Fruit fly (Drosophila melanogaster) whole organism, embryonic: ENCODE results near the gene Klp10A.

Experiments
- BtbVII ChIP-seq: fragments of 200-800 bp; sonication (Bioruptor generic); optimal IDR thresholded peaks from 3 replicates; lab custom pipeline; 2017; ENCODE audit warnings: missing biosample characterization, mild to moderate bottlenecking, missing genetic modification characterization
- CG10654 ChIP-seq: fragments of 200-800 bp; sonication (Bioruptor generic); optimal IDR thresholded peaks from 2 replicates; lab custom pipeline; 2016; ENCODE audit warnings: missing biosample characterization, missing genetic modification characterization
- CG1233 ChIP-seq: fragments of 200-800 bp; sonication (Bioruptor generic); optimal IDR thresholded peaks from 4 replicates; lab custom pipeline; 2018; ENCODE audit warnings: missing biosample characterization, mild to moderate bottlenecking, missing genetic modification characterization
- CG13296 ChIP-seq: fragments of 200-800 bp; sonication (Bioruptor generic); optimal IDR thresholded peaks from 3 replicates; lab custom pipeline; 2018; ENCODE audit warnings: missing biosample characterization, mild to moderate bottlenecking, missing genetic modification characterization
- CG14014 ChIP-seq: fragments of 200-800 bp; sonication (Bioruptor generic); IDR thresholded peaks from 2 replicates; pipeline ENCODE4 v1.3.6; 2022; ENCODE audit warnings: missing biosample characterization, missing genetic modification characterization
- CG14667 ChIP-seq: fragments of 200-800 bp; sonication (Bioruptor generic); IDR thresholded peaks from 2 replicates; pipeline ENCODE4 v1.3.6; 2022; ENCODE audit warnings: missing biosample characterization, missing genetic modification characterization
- CG14965 ChIP-seq: fragments of 200-800 bp; sonication (Bioruptor generic); optimal IDR thresholded peaks from 2 replicates; lab custom pipeline; 2016; ENCODE audit warnings: missing biosample characterization, missing genetic modification characterization, borderline replicate concordance
- CG17328 ChIP-seq: fragments of 200-800 bp; sonication (Bioruptor generic); IDR thresholded peaks from 2 replicates; pipeline ENCODE4 v1.3.6; 2022; ENCODE audit warnings: missing biosample characterization, missing genetic modification characterization
- CG17912 ChIP-seq: fragments of 200-800 bp; sonication (Bioruptor generic); optimal IDR thresholded peaks from 2 replicates; lab custom pipeline; 2018; ENCODE audit warnings: missing biosample characterization, mild to moderate bottlenecking, missing genetic modification characterization
- CG18764 ChIP-seq: fragments of 200-800 bp; sonication (Bioruptor generic); optimal IDR thresholded peaks from 3 replicates; lab custom pipeline; 2016; ENCODE audit warnings: missing biosample characterization, missing genetic modification characterization
- CG30403 ChIP-seq: fragments of 200-800 bp; sonication (Bioruptor generic); optimal IDR thresholded peaks from 3 replicates; lab custom pipeline; 2016; ENCODE audit warnings: missing biosample characterization, missing genetic modification characterization
- CG31224 ChIP-seq: fragments of 200-800 bp; sonication (Bioruptor generic); IDR thresholded peaks from 2 replicates; pipeline ENCODE4 v1.3.6; 2022; ENCODE audit warnings: missing biosample characterization, missing genetic modification characterization
- CG3847 ChIP-seq: fragments of 200-800 bp; sonication (Bioruptor generic); IDR thresholded peaks from 2 replicates; pipeline ENCODE4 v1.3.6; 2022; ENCODE audit warnings: missing biosample characterization, missing genetic modification characterization
- CG4730 ChIP-seq: fragments of 200-800 bp; sonication (Bioruptor generic); IDR thresholded peaks from 2 replicates; pipeline ENCODE4 v1.3.6; 2022; ENCODE audit warnings: missing biosample characterization, missing genetic modification characterization
- CG4854 ChIP-seq: fragments of 200-800 bp; sonication (Bioruptor generic); optimal IDR thresholded peaks from 2 replicates; lab custom pipeline; 2016; ENCODE audit warnings: missing biosample characterization, missing genetic modification characterization, inconsistent platforms
- CG6689 ChIP-seq: fragments of 200-800 bp; sonication (Bioruptor generic); IDR thresholded peaks from 2 replicates; pipeline ENCODE4 v1.3.6; 2022; ENCODE audit warnings: missing biosample characterization, missing genetic modification characterization
- CG7556 ChIP-seq: fragments of 200-800 bp; sonication (Bioruptor generic); optimal IDR thresholded peaks from 2 replicates; lab custom pipeline; 2017; ENCODE audit warnings: missing biosample characterization, mild to moderate bottlenecking, missing genetic modification characterization
- CG7839 ChIP-seq: fragments of 200-800 bp; sonication (Bioruptor generic); optimal IDR thresholded peaks from 3 replicates; lab custom pipeline; 2018; ENCODE audit warnings: missing biosample characterization, mild to moderate bottlenecking, missing genetic modification characterization, moderate library complexity
- CG8359 ChIP-seq: fragments of 200-800 bp; sonication (Bioruptor generic); optimal IDR thresholded peaks from 2 replicates; lab custom pipeline; 2017; ENCODE audit warnings: missing biosample characterization, mild to moderate bottlenecking, missing genetic modification characterization, borderline replicate concordance
- CG8478 ChIP-seq: fragments of >200 bp; optimal IDR thresholded peaks from 2 replicates; lab custom pipeline; 2018
- CG9727 ChIP-seq: fragments of 200-800 bp; sonication (Bioruptor generic); optimal IDR thresholded peaks from 3 replicates; lab custom pipeline; 2017; ENCODE audit warnings: missing biosample characterization, mild to moderate bottlenecking, missing genetic modification characterization
- Dll ChIP-seq: fragments of 200-800 bp; sonication (Bioruptor generic); IDR thresholded peaks from 4 replicates; pipeline ENCODE4 v1.3.6; 2022; ENCODE audit warnings: missing biosample characterization, missing genetic modification characterization; ENCODE audit not compliant: partially characterized antibody
- Dp ChIP-seq: fragments of 200-800 bp; sonication (Bioruptor generic); optimal IDR thresholded peaks from 2 replicates; lab custom pipeline; 2018; ENCODE audit warnings: missing biosample characterization, mild to moderate bottlenecking, missing genetic modification characterization, moderate library complexity
- Eip74EF ChIP-seq, 2 experiments: fragments of 200-800 bp in 1 of 2; fragments of >200 bp in 1 of 2; sonication (Bioruptor generic) in 1 of 2; optimal IDR thresholded peaks; 2 replicates each; lab custom pipeline; 2017 to 2019; ENCODE audit warnings: missing biosample characterization in 2 of 2, missing genetic modification characterization in 2 of 2, mild to moderate bottlenecking in 1 of 2, moderate library complexity in 1 of 2
- Fer3 ChIP-seq: fragments of 200-800 bp; sonication (Bioruptor generic); optimal IDR thresholded peaks from 2 replicates; lab custom pipeline; 2018; ENCODE audit warnings: missing biosample characterization, mild to moderate bottlenecking, missing genetic modification characterization, moderate library complexity
- H15 ChIP-seq: fragments of 200-800 bp; sonication (Bioruptor generic); IDR thresholded peaks from 3 replicates; pipeline ENCODE4 v1.3.6; 2022; ENCODE audit warnings: missing biosample characterization, missing genetic modification characterization
- HLH3B ChIP-seq: fragments of 200-800 bp; sonication (Bioruptor generic); IDR thresholded peaks from 2 replicates; pipeline ENCODE4 v1.3.6; 2022; ENCODE audit warnings: missing biosample characterization, missing genetic modification characterization
- HmgZ ChIP-seq: fragments of 200-800 bp; sonication (Bioruptor generic); optimal IDR thresholded peaks from 2 replicates; lab custom pipeline; 2018; ENCODE audit warnings: missing biosample characterization, mild to moderate bottlenecking, missing genetic modification characterization
- Hsf ChIP-seq: fragments of 200-800 bp; sonication (Bioruptor generic); optimal IDR thresholded peaks from 3 replicates; lab custom pipeline; 2016; ENCODE audit warnings: missing biosample characterization, missing genetic modification characterization
- Oaz ChIP-seq: fragments of 200-800 bp; sonication (Bioruptor generic); IDR thresholded peaks from 2 replicates; pipeline ENCODE4 v1.3.6; 2022; ENCODE audit warnings: missing biosample characterization, missing genetic modification characterization
- Optix ChIP-seq: fragments of 200-800 bp; sonication (Bioruptor generic); IDR thresholded peaks from 3 replicates; pipeline ENCODE4 v1.3.6; 2022; ENCODE audit warnings: missing biosample characterization, missing genetic modification characterization
- Pdp1 ChIP-seq, 2 experiments: fragments of 200-800 bp; sonication (Bioruptor generic); optimal IDR thresholded peaks; 3 replicates each; lab custom pipeline; 2016; ENCODE audit warnings: missing biosample characterization in 2 of 2, missing genetic modification characterization in 2 of 2, mild to moderate bottlenecking in 1 of 2, moderate library complexity in 1 of 2
- Sry-δ ChIP-seq: fragments of 200-800 bp; sonication (Bioruptor generic); optimal IDR thresholded peaks from 2 replicates; lab custom pipeline; 2016; ENCODE audit warnings: missing biosample characterization, missing genetic modification characterization
- Tbp ChIP-seq: fragments of >200 bp; optimal IDR thresholded peaks from 2 replicates; lab custom pipeline; 2018; ENCODE audit warnings: missing biosample characterization, missing genetic modification characterization
- YL-1 ChIP-seq: fragments of 200-800 bp; sonication (Bioruptor generic); optimal IDR thresholded peaks from 3 replicates; lab custom pipeline; 2017; ENCODE audit warnings: missing biosample characterization, mild to moderate bottlenecking, missing genetic modification characterization
- ab ChIP-seq: fragments of 200-800 bp; sonication (Bioruptor generic); optimal IDR thresholded peaks from 2 replicates; lab custom pipeline; 2016; ENCODE audit warnings: missing biosample characterization, missing genetic modification characterization
- ac ChIP-seq: fragments of 200-800 bp; sonication (Bioruptor generic); optimal IDR thresholded peaks from 3 replicates; lab custom pipeline; 2017; ENCODE audit warnings: missing biosample characterization, mild to moderate bottlenecking, missing genetic modification characterization
- ap ChIP-seq: fragments of 200-800 bp; sonication (Bioruptor generic); IDR thresholded peaks from 2 replicates; pipeline ENCODE4 v1.3.6; 2022; ENCODE audit warnings: missing biosample characterization, missing genetic modification characterization
- bsh ChIP-seq, 2 experiments: fragments of 200-800 bp; sonication (Bioruptor generic); optimal IDR thresholded peaks; 2 replicates each; lab custom pipeline; 2017 to 2018; ENCODE audit warnings: mild to moderate bottlenecking in 2 of 2, missing biosample characterization in 2 of 2, missing genetic modification characterization in 2 of 2, moderate library complexity in 1 of 2
- chif ChIP-seq, 2 experiments: fragments of 200-800 bp; sonication (Bioruptor generic); optimal IDR thresholded peaks; 3 replicates each; lab custom pipeline; 2016; ENCODE audit warnings: missing biosample characterization in 2 of 2, missing genetic modification characterization in 2 of 2
- ci ChIP-seq: fragments of 200-800 bp; sonication (Bioruptor generic); IDR thresholded peaks from 3 replicates; pipeline ENCODE4 v1.3.6; 2022; ENCODE audit warnings: missing biosample characterization, missing genetic modification characterization
- dm ChIP-seq: fragments of 200-800 bp; sonication (Bioruptor generic); optimal IDR thresholded peaks from 3 replicates; lab custom pipeline; 2016; ENCODE audit warnings: missing biosample characterization, missing genetic modification characterization
- dmrt99B ChIP-seq: fragments of 200-800 bp; sonication (Bioruptor generic); optimal IDR thresholded peaks from 2 replicates; lab custom pipeline; 2018; ENCODE audit warnings: missing biosample characterization, mild to moderate bottlenecking, missing genetic modification characterization, moderate library complexity
- dpn ChIP-seq, 2 experiments: fragments of 200-800 bp; sonication (Bioruptor generic); optimal IDR thresholded peaks; 3 replicates each; lab custom pipeline; 2016; ENCODE audit warnings: missing biosample characterization in 2 of 2, missing genetic modification characterization in 2 of 2
- fd3F ChIP-seq: fragments of 200-800 bp; sonication (Bioruptor generic); optimal IDR thresholded peaks from 2 replicates; lab custom pipeline; 2018; ENCODE audit warnings: missing biosample characterization, mild to moderate bottlenecking, missing genetic modification characterization, moderate library complexity
- lilli ChIP-seq: fragments of 200-800 bp; sonication (Bioruptor generic); optimal IDR thresholded peaks from 3 replicates; lab custom pipeline; 2016; ENCODE audit warnings: missing biosample characterization, missing genetic modification characterization
- lola ChIP-seq, 3 experiments: fragments of >200 bp in 2 of 3; fragments of 200-800 bp in 1 of 3; sonication (Bioruptor generic) in 1 of 3; optimal IDR thresholded peaks; 2 replicates each; lab custom pipeline; 2017 to 2019; ENCODE audit warnings: missing biosample characterization in 3 of 3, missing genetic modification characterization in 3 of 3, mild to moderate bottlenecking in 1 of 3, moderate library complexity in 1 of 3
- pnt ChIP-seq: fragments of 200-800 bp; sonication (Bioruptor generic); optimal IDR thresholded peaks from 3 replicates; lab custom pipeline; 2016; ENCODE audit warnings: missing biosample characterization, missing genetic modification characterization
- z ChIP-seq: fragments of 200-800 bp; sonication (Bioruptor generic); IDR thresholded peaks from 3 replicates; pipeline ENCODE4 v1.3.6; 2022; ENCODE audit warnings: missing biosample characterization, missing genetic modification characterization

The Klp10A gene

dm6 chrX:11136587-11137512 lies at the start of gene Klp10A (continued):
- TF ChIP-seq CG31224 (GFP tag; lab: Robert Waterston, UW) (no peak), CG10654 (no peak), CG17912 (GFP tag; lab: Kevin White, UChicago) (no peak), Dp (GFP tag; lab: Kevin White, UChicago) (peak; percentile 16), Oaz (GFP tag; lab: Robert Waterston, UW) (no peak), CG9727 (GFP tag; lab: Kevin White, UChicago) (peak; percentile 16), CG8359 (GFP tag; lab: Kevin White, UChicago) (no peak), lola (GFP tag; optimal IDR thresholded peaks at IDR 0.05; lab: Kevin White, UChicago) (no peak), dm (GFP tag; lab: Kevin White, UChicago) (peak; percentile 0), CG4854 (GFP tag; lab: Kevin White, UChicago) (peak; percentile 1), CG4730 (GFP tag; lab: Robert Waterston, UW) (no peak), H15 (no peak), dpn (GFP tag; optimal IDR thresholded peaks at IDR 0.05; lab: Kevin White, UChicago) (peak in 1 of 2 experiments; percentile 35), CG7556 (GFP tag; lab: Kevin White, UChicago) (peak; percentile 4), CG6689 (GFP tag; lab: Robert Waterston, UW) (no peak; the same call in 1 of the 2 replicates), Pdp1 (GFP tag; optimal IDR thresholded peaks at IDR 0.05; lab: Kevin White, UChicago) (peak in 1 of 2 experiments; percentile 90), CG1233 (GFP tag; lab: Kevin White, UChicago) (no peak), CG30403 (GFP tag; lab: Kevin White, UChicago) (peak; percentile 33), lilli (peak; percentile 28), CG14014 (GFP tag; lab: Robert Waterston, UW) (no peak), ci (GFP tag; lab: Robert Waterston, UW) (no peak), bsh (GFP tag; optimal IDR thresholded peaks at IDR 0.05; lab: Kevin White, UChicago) (no peak), Eip74EF (GFP tag; optimal IDR thresholded peaks at IDR 0.05; lab: Kevin White, UChicago) (no peak), CG17328 (GFP tag; lab: Robert Waterston, UW) (no peak), z (no peak), Optix (GFP tag; lab: Robert Waterston, UW) (no peak), pnt (GFP tag; lab: Kevin White, UChicago) (no peak), CG18764 (GFP tag; lab: Kevin White, UChicago) (no peak), ab (GFP tag; lab: Kevin White, UChicago) (peak; percentile 3), fd3F (GFP tag; lab: Kevin White, UChicago) (no peak), Dll (GFP tag; lab: Robert Waterston, UW) (no peak), Tbp (no peak), CG13296 (GFP tag; lab: Kevin White, UChicago) (no peak), ac (GFP tag; lab: Kevin White, UChicago) (no peak), ap (GFP tag; lab: Robert Waterston, UW) (no peak), CG3847 (GFP tag; lab: Robert Waterston, UW) (0 out of 2 replicates have a peak, but pooled peaks have one; percentile 12), Hsf (GFP tag; lab: Kevin White, UChicago) (no peak), BtbVII (GFP tag; lab: Kevin White, UChicago) (no peak), CG8478 (lab: Kevin White, UChicago) (peak; percentile 75), CG14965 (GFP tag; lab: Kevin White, UChicago) (no peak), Fer3 (tag; lab: Kevin White, UChicago) (no peak), CG14667 (no peak), dmrt99B (no peak), HmgZ (peak; percentile 22), YL-1 (GFP tag; lab: Kevin White, UChicago) (no peak), CG7839 (tag; lab: Kevin White, UChicago) (no peak), chif (GFP tag; optimal IDR thresholded peaks at IDR 0.05; lab: Kevin White, UChicago) (no peak), Sry-δ (GFP tag; lab: Kevin White, UChicago) (no peak), HLH3B (GFP tag; lab: Robert Waterston, UW) (no peak)
